Fruit fly (Drosophila melanogaster) whole organism, adult: Measurements from ENCODE around the gene CG12010.

Experiments
- CG1620 ChIP-seq: fragments of 200-800 bp; sonication (Bioruptor generic); optimal IDR thresholded peaks from 2 replicates; lab custom pipeline; 2016; ENCODE audit warnings: missing biosample characterization, missing genetic modification characterization
- CG7045 ChIP-seq: fragments of 200-800 bp; sonication (Bioruptor generic); optimal IDR thresholded peaks from 2 replicates; lab custom pipeline; 2017; ENCODE audit warnings: missing biosample characterization, mild to moderate bottlenecking, missing genetic modification characterization
- CG7101 ChIP-seq: fragments of 200-800 bp; sonication (Bioruptor generic); optimal IDR thresholded peaks from 2 replicates; lab custom pipeline; 2018; ENCODE audit warnings: missing biosample characterization, mild to moderate bottlenecking, missing genetic modification characterization, moderate library complexity
- Clk ChIP-seq: fragments of 200-800 bp; sonication (Bioruptor generic); optimal IDR thresholded peaks from 2 replicates; lab custom pipeline; 2017; ENCODE audit warnings: missing biosample characterization, missing genetic modification characterization
- Mnt ChIP-seq: fragments of 200-800 bp; sonication (Bioruptor generic); optimal IDR thresholded peaks from 2 replicates; lab custom pipeline; 2016; ENCODE audit warnings: missing biosample characterization, mild to moderate bottlenecking, missing genetic modification characterization
- cic ChIP-seq: fragments of 200-800 bp; sonication (Bioruptor generic); optimal IDR thresholded peaks from 2 replicates; lab custom pipeline; 2017; ENCODE audit warnings: missing biosample characterization, mild to moderate bottlenecking, missing genetic modification characterization, moderate library complexity
- kay ChIP-seq: fragments of 200-800 bp; sonication (Bioruptor generic); peaks from one replicate; lab custom pipeline; 2016; ENCODE audit warnings: missing biosample characterization, missing genetic modification characterization, borderline replicate concordance
- pad ChIP-seq: fragments of 200-800 bp; sonication (Bioruptor generic); optimal IDR thresholded peaks from 3 replicates; lab custom pipeline; 2017; ENCODE audit warnings: missing biosample characterization, missing genetic modification characterization, mild to moderate bottlenecking, moderate library complexity, missing genetic modification reagents
- toe ChIP-seq: fragments of 200-800 bp; sonication (Bioruptor generic); optimal IDR thresholded peaks from 2 replicates; lab custom pipeline; 2016; ENCODE audit warnings: missing biosample characterization, missing genetic modification characterization

dm6 chr3L:3419369-3420232, 45.5 kb downstream of the CG12010 start:
- TF ChIP-seq toe (no peak), CG7045 (no peak), Mnt (GFP tag; lab: Kevin White, UChicago) (no peak), Clk (no peak), cic (GFP tag; lab: Kevin White, UChicago) (no peak), CG7101 (tag; lab: Kevin White, UChicago) (no peak), kay (GFP tag; lab: Kevin White, UChicago) (peak; percentile 35), CG1620 (no peak), pad (GFP tag; lab: Kevin White, UChicago) (no peak)
